Fruit fly (Drosophila melanogaster) whole organism: Measurements from ENCODE around the gene CG14194.

Experiments used
- CG8478 ChIP-seq: fragments of >200 bp; optimal IDR thresholded peaks from 2 replicates; lab custom pipeline; 2018; ENCODE audit warnings: inconsistent platforms
- Dll ChIP-seq: fragments of >200 bp; optimal IDR thresholded peaks from 2 replicates; lab custom pipeline; 2017
- EcR ChIP-seq, 2 experiments: fragments of >200 bp; optimal IDR thresholded peaks; 2 replicates each; lab custom pipeline; 2017; ENCODE audit warnings: missing biosample characterization in 2 of 2, missing genetic modification characterization in 2 of 2, missing genetic modification reagents in 2 of 2
- pan ChIP-seq: fragments of >200 bp; optimal IDR thresholded peaks from 2 replicates; lab custom pipeline; 2017
- psq ChIP-seq: fragments of >200 bp; optimal IDR thresholded peaks from 2 replicates; lab custom pipeline; 2017
- usp ChIP-seq: fragments of >200 bp; optimal IDR thresholded peaks from 2 replicates; lab custom pipeline; 2017; ENCODE audit warnings: missing biosample characterization, missing genetic modification characterization, mixed read lengths

DNA sequence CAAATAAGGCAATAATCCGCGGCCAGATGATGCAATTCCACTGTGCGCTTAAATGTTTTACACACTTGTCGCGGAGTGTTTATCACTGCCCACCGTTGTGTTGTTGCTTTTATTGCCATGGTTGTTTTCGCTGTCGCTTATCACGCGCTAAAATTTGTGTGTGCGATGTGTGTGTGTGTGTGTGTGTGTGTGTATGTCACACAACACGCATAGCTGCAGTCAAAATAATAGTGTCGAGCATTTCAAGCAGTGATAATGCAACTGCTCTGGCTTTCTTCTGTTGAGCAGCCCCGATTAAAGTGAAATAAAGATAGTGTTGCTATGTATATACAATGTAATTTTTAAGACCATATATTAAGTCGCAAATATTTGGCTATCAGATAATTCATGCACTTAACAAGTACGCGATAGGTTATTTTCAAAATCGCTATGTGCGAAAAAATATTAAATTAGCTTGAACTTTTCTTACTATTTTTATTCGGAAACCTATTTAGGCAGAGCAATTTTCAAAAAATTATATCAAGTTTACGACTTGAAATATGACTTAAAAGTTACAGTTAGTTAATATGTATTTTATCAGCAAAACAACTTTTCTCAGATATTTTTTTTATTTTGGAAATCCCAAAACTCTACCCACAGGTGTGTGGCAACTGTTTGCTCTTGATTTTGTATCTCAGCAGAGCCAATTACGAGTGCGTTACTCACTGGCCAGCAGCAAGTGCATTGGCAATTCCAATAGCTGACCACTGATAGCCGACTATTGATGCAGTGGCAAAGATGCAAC is 27.0 kb upstream of the CG14194 start:
- no peak for TF ChIP-seq usp
- no peak for TF ChIP-seq pan (lab: Kevin White, UChicago)
- no peak for TF ChIP-seq CG8478 (lab: Kevin White, UChicago)
- TF ChIP-seq EcR (GFP tag; optimal IDR thresholded peaks at IDR 0.05; lab: Kevin White, UChicago) = no peak
- no peak for TF ChIP-seq psq (lab: Kevin White, UChicago)
- no peak for TF ChIP-seq Dll (lab: Kevin White, UChicago)
